Fruit fly (Drosophila melanogaster) whole organism: ENCODE data around the gene CG4691.
"Not testable (repeated sequence)": the region's sequence is repeated elsewhere in the genome, so short reads cannot be mapped to it uniquely, and the experiment has no call there.

Experiments
- CG8478 ChIP-seq: fragments of >200 bp; optimal IDR thresholded peaks from 2 replicates; lab custom pipeline; 2018; ENCODE audit warnings: inconsistent platforms
- Dll ChIP-seq: fragments of >200 bp; optimal IDR thresholded peaks from 2 replicates; lab custom pipeline; 2017
- EcR ChIP-seq, 2 experiments: fragments of >200 bp; optimal IDR thresholded peaks; 2 replicates each; lab custom pipeline; 2017; ENCODE audit warnings: missing biosample characterization in 2 of 2, missing genetic modification characterization in 2 of 2, missing genetic modification reagents in 2 of 2
- pan ChIP-seq: fragments of >200 bp; optimal IDR thresholded peaks from 2 replicates; lab custom pipeline; 2017
- psq ChIP-seq: fragments of >200 bp; optimal IDR thresholded peaks from 2 replicates; lab custom pipeline; 2017
- usp ChIP-seq: fragments of >200 bp; optimal IDR thresholded peaks from 2 replicates; lab custom pipeline; 2017; ENCODE audit warnings: missing biosample characterization, missing genetic modification characterization, mixed read lengths

dm6 chr2L:14735543-14735942, 25.0 kb upstream of the CG4691 start, which contains the start of gene CG31835:
- not testable (repeated sequence) for TF ChIP-seq pan; Dll (lab: Kevin White, UChicago); psq (lab: Kevin White, UChicago); CG8478 (lab: Kevin White, UChicago); usp (GFP tag; lab: Kevin White, UChicago); EcR (GFP tag; optimal IDR thresholded peaks at IDR 0.05; lab: Kevin White, UChicago)
